Fruit fly (Drosophila melanogaster) whole organism, embryonic: Measurements from ENCODE around the gene CG32161.
A peak's percentile ranks its signal among the peaks of the same experiment; 100 is the strongest.

ENCODE experiments used
- Asciz ChIP-seq: fragments of 200-800 bp; sonication (Bioruptor generic); optimal IDR thresholded peaks from 2 replicates; lab custom pipeline; 2017; ENCODE audit warnings: missing biosample characterization, mild to moderate bottlenecking, missing genetic modification characterization, missing genetic modification reagents
- Atf-2 ChIP-seq: fragments of 200-800 bp; sonication (Bioruptor generic); optimal IDR thresholded peaks from 2 replicates; lab custom pipeline; 2016; ENCODE audit warnings: missing biosample characterization, missing genetic modification characterization
- Bteb2 ChIP-seq: fragments of 200-800 bp; sonication (Bioruptor generic); optimal IDR thresholded peaks from 2 replicates; lab custom pipeline; 2016; ENCODE audit warnings: missing biosample characterization, missing genetic modification characterization
- CG10267 ChIP-seq: fragments of 200-800 bp; sonication (Bioruptor generic); optimal IDR thresholded peaks from 2 replicates; lab custom pipeline; 2018; ENCODE audit warnings: missing biosample characterization, mild to moderate bottlenecking, missing genetic modification characterization, moderate library complexity
- CG11504 ChIP-seq: fragments of 200-800 bp; sonication (Bioruptor generic); optimal IDR thresholded peaks from 3 replicates; lab custom pipeline; 2019; ENCODE audit warnings: missing biosample characterization, mild to moderate bottlenecking, missing genetic modification characterization, moderate library complexity
- CG12155 ChIP-seq: fragments of 200-800 bp; sonication (Bioruptor generic); optimal IDR thresholded peaks from 3 replicates; lab custom pipeline; 2016; ENCODE audit warnings: missing biosample characterization, missing genetic modification characterization
- CG13775 ChIP-seq: fragments of 200-800 bp; sonication (Bioruptor generic); optimal IDR thresholded peaks from 3 replicates; lab custom pipeline; 2017; ENCODE audit warnings: missing biosample characterization, mild to moderate bottlenecking, missing genetic modification characterization
- CG14014 ChIP-seq: fragments of 200-800 bp; sonication (Bioruptor generic); IDR thresholded peaks from 2 replicates; pipeline ENCODE4 v1.3.6; 2022; ENCODE audit warnings: missing biosample characterization, missing genetic modification characterization
- CG15514 ChIP-seq: fragments of 200-800 bp; sonication (Bioruptor generic); optimal IDR thresholded peaks from 3 replicates; lab custom pipeline; 2017; ENCODE audit warnings: missing biosample characterization, missing genetic modification characterization, mild to moderate bottlenecking, moderate library complexity, missing genetic modification reagents
- CG15601 ChIP-seq: fragments of 200-800 bp; sonication (Bioruptor generic); optimal IDR thresholded peaks from 3 replicates; lab custom pipeline; 2019; ENCODE audit warnings: missing biosample characterization, mild to moderate bottlenecking, missing genetic modification characterization, moderate library complexity
- CG16813 ChIP-seq: fragments of 200-800 bp; sonication (Bioruptor generic); IDR thresholded peaks from 3 replicates; pipeline ENCODE4 v1.3.6; 2022; ENCODE audit warnings: missing biosample characterization, missing genetic modification characterization; ENCODE audit not compliant: partially characterized antibody
- CG16863 ChIP-seq: fragments of 200-800 bp; sonication (Bioruptor generic); optimal IDR thresholded peaks from 3 replicates; lab custom pipeline; 2016; ENCODE audit warnings: missing biosample characterization, missing genetic modification characterization
- CG18262 ChIP-seq: fragments of 200-800 bp; optimal IDR thresholded peaks from 3 replicates; lab custom pipeline; 2019; ENCODE audit warnings: missing biosample characterization, mild to moderate bottlenecking, missing genetic modification characterization, moderate library complexity
- CG2120 ChIP-seq: fragments of 200-800 bp; sonication (Bioruptor generic); optimal IDR thresholded peaks from 3 replicates; lab custom pipeline; 2016; ENCODE audit warnings: missing biosample characterization, missing genetic modification characterization
- CG32772 ChIP-seq: fragments of 200-800 bp; sonication (Bioruptor generic); IDR thresholded peaks from 2 replicates; pipeline ENCODE4 v1.3.6; 2022; ENCODE audit warnings: missing biosample characterization, missing genetic modification characterization
- CG3407 ChIP-seq: fragments of 200-800 bp; sonication (Bioruptor generic); optimal IDR thresholded peaks from 2 replicates; lab custom pipeline; 2018; ENCODE audit warnings: missing biosample characterization, mild to moderate bottlenecking, missing genetic modification characterization
- CG4820 ChIP-seq: fragments of 200-800 bp; sonication (Bioruptor generic); optimal IDR thresholded peaks from 3 replicates; lab custom pipeline; 2016; ENCODE audit warnings: missing biosample characterization, missing genetic modification characterization
- CG4854 ChIP-seq: fragments of 200-800 bp; sonication (Bioruptor generic); optimal IDR thresholded peaks from 2 replicates; lab custom pipeline; 2016; ENCODE audit warnings: missing biosample characterization, missing genetic modification characterization, inconsistent platforms
- CG7556 ChIP-seq: fragments of 200-800 bp; sonication (Bioruptor generic); optimal IDR thresholded peaks from 2 replicates; lab custom pipeline; 2017; ENCODE audit warnings: missing biosample characterization, mild to moderate bottlenecking, missing genetic modification characterization
- CG9437 ChIP-seq: fragments of 200-800 bp; sonication (Bioruptor generic); optimal IDR thresholded peaks from 2 replicates; lab custom pipeline; 2018; ENCODE audit warnings: missing biosample characterization, mild to moderate bottlenecking, missing genetic modification characterization
- Mad ChIP-seq: fragments of 200-800 bp; sonication (Bioruptor generic); optimal IDR thresholded peaks from 2 replicates; lab custom pipeline; 2016; ENCODE audit warnings: missing biosample characterization, missing genetic modification characterization
- Myb ChIP-seq: fragments of 200-800 bp; sonication (Bioruptor generic); optimal IDR thresholded peaks from 2 replicates; lab custom pipeline; 2016; ENCODE audit warnings: missing biosample characterization, missing genetic modification characterization
- Vsx1 ChIP-seq: fragments of 200-800 bp; sonication (Bioruptor generic); optimal IDR thresholded peaks from 2 replicates; lab custom pipeline; 2017; ENCODE audit warnings: missing biosample characterization, mild to moderate bottlenecking, missing genetic modification characterization, missing genetic modification reagents
- bcd ChIP-seq: fragments of 200-800 bp; sonication (Bioruptor generic); optimal IDR thresholded peaks from 2 replicates; lab custom pipeline; 2017; ENCODE audit warnings: missing biosample characterization, mild to moderate bottlenecking, missing genetic modification characterization
- chif ChIP-seq, 2 experiments: fragments of 200-800 bp; sonication (Bioruptor generic); optimal IDR thresholded peaks; 3 replicates each; lab custom pipeline; 2016; ENCODE audit warnings: missing biosample characterization in 2 of 2, missing genetic modification characterization in 2 of 2
- chinmo ChIP-seq: fragments of 200-800 bp; sonication (Bioruptor generic); IDR thresholded peaks from 4 replicates; pipeline ENCODE4 v1.3.6; 2022; ENCODE audit warnings: missing biosample characterization, missing genetic modification characterization; ENCODE audit not compliant: partially characterized antibody
- dm ChIP-seq: fragments of 200-800 bp; sonication (Bioruptor generic); optimal IDR thresholded peaks from 3 replicates; lab custom pipeline; 2016; ENCODE audit warnings: missing biosample characterization, missing genetic modification characterization
- ewg ChIP-seq: fragments of 200-800 bp; sonication (Bioruptor generic); optimal IDR thresholded peaks from 3 replicates; lab custom pipeline; 2017; ENCODE audit warnings: mild to moderate bottlenecking, missing biosample characterization, missing genetic modification reagents, missing genetic modification characterization
- exex ChIP-seq: fragments of 200-800 bp; sonication (Bioruptor generic); optimal IDR thresholded peaks from 4 replicates; lab custom pipeline; 2018; ENCODE audit warnings: missing biosample characterization, mild to moderate bottlenecking, missing genetic modification characterization, moderate library complexity
- grau ChIP-seq: fragments of 200-800 bp; optimal IDR thresholded peaks from 3 replicates; lab custom pipeline; 2019; ENCODE audit warnings: missing biosample characterization, mild to moderate bottlenecking, missing genetic modification characterization, moderate library complexity
- grn ChIP-seq: fragments of 200-800 bp; sonication (Bioruptor generic); optimal IDR thresholded peaks from 3 replicates; lab custom pipeline; 2017; ENCODE audit warnings: missing biosample characterization, missing genetic modification characterization
- knrl ChIP-seq: fragments of 200-800 bp; sonication (Bioruptor generic); IDR thresholded peaks from 3 replicates; pipeline ENCODE4 v1.3.6; 2022; ENCODE audit warnings: missing biosample characterization, missing genetic modification characterization; ENCODE audit not compliant: partially characterized antibody
- lilli ChIP-seq: fragments of 200-800 bp; sonication (Bioruptor generic); optimal IDR thresholded peaks from 3 replicates; lab custom pipeline; 2016; ENCODE audit warnings: missing biosample characterization, missing genetic modification characterization
- nom ChIP-seq: fragments of 200-800 bp; sonication (Bioruptor generic); optimal IDR thresholded peaks from 2 replicates; lab custom pipeline; 2017; ENCODE audit warnings: missing biosample characterization, missing genetic modification characterization, mild to moderate bottlenecking, moderate library complexity, missing genetic modification reagents
- prd ChIP-seq, 3 experiments: fragments of >200 bp in 2 of 3; fragments of 200-800 bp in 1 of 3; sonication (Bioruptor generic) in 1 of 3; optimal IDR thresholded peaks in 2 of 3; IDR thresholded peaks in 1 of 3; 2 replicates in 2 of 3; 3 replicates in 1 of 3; pipeline versions ENCODE4 v1.3.6 to Lab custom; 2017 to 2022; ENCODE audit warnings: missing biosample characterization in 1 of 3, missing genetic modification characterization in 1 of 3
- ranshi ChIP-seq: fragments of 200-800 bp; sonication (Bioruptor generic); IDR thresholded peaks from 2 replicates; pipeline ENCODE4 v1.3.6; 2022; ENCODE audit warnings: missing biosample characterization, missing genetic modification characterization
- sc ChIP-seq, 3 experiments: fragments of >200 bp in 2 of 3; fragments of 200-800 bp in 1 of 3; sonication (Bioruptor generic) in 1 of 3; optimal IDR thresholded peaks; 2 replicates in 2 of 3; 3 replicates in 1 of 3; lab custom pipeline; 2017; ENCODE audit warnings: mild to moderate bottlenecking in 1 of 3, missing biosample characterization in 1 of 3, missing genetic modification characterization in 1 of 3, missing genetic modification reagents in 1 of 3
- sd ChIP-seq: fragments of 200-800 bp; sonication (Bioruptor generic); optimal IDR thresholded peaks from 3 replicates; lab custom pipeline; 2018; ENCODE audit warnings: missing biosample characterization, mild to moderate bottlenecking, missing genetic modification characterization, moderate library complexity
- shn ChIP-seq: fragments of 200-800 bp; sonication (Bioruptor generic); optimal IDR thresholded peaks from 3 replicates; lab custom pipeline; 2016; ENCODE audit warnings: missing biosample characterization, missing genetic modification characterization
- sna ChIP-seq: fragments of 200-800 bp; sonication (Bioruptor generic); IDR thresholded peaks from 2 replicates; pipeline ENCODE4 v1.3.6; 2022; ENCODE audit warnings: missing biosample characterization, missing genetic modification characterization; ENCODE audit not compliant: partially characterized antibody
- so ChIP-seq: fragments of 200-800 bp; sonication (Bioruptor generic); IDR thresholded peaks from 3 replicates; pipeline ENCODE4 v1.3.6; 2022; ENCODE audit warnings: missing biosample characterization, missing genetic modification characterization
- ssp ChIP-seq: fragments of 200-800 bp; sonication (Bioruptor generic); IDR thresholded peaks from 2 replicates; pipeline ENCODE4 v1.3.6; 2022; ENCODE audit warnings: missing biosample characterization, missing genetic modification characterization
- stc ChIP-seq: fragments of 200-800 bp; sonication (Bioruptor generic); IDR thresholded peaks from 2 replicates; pipeline ENCODE4 v1.3.6; 2022; ENCODE audit warnings: missing biosample characterization, missing genetic modification characterization
- tio ChIP-seq: fragments of 200-800 bp; sonication (Bioruptor generic); optimal IDR thresholded peaks from 2 replicates; lab custom pipeline; 2017; ENCODE audit warnings: missing biosample characterization, missing genetic modification characterization, inconsistent platforms
- zen ChIP-seq: fragments of 200-800 bp; sonication (Bioruptor generic); optimal IDR thresholded peaks from 3 replicates; lab custom pipeline; 2018; ENCODE audit warnings: missing biosample characterization, mild to moderate bottlenecking, missing genetic modification characterization, moderate library complexity

CG32161 gene

DNA sequence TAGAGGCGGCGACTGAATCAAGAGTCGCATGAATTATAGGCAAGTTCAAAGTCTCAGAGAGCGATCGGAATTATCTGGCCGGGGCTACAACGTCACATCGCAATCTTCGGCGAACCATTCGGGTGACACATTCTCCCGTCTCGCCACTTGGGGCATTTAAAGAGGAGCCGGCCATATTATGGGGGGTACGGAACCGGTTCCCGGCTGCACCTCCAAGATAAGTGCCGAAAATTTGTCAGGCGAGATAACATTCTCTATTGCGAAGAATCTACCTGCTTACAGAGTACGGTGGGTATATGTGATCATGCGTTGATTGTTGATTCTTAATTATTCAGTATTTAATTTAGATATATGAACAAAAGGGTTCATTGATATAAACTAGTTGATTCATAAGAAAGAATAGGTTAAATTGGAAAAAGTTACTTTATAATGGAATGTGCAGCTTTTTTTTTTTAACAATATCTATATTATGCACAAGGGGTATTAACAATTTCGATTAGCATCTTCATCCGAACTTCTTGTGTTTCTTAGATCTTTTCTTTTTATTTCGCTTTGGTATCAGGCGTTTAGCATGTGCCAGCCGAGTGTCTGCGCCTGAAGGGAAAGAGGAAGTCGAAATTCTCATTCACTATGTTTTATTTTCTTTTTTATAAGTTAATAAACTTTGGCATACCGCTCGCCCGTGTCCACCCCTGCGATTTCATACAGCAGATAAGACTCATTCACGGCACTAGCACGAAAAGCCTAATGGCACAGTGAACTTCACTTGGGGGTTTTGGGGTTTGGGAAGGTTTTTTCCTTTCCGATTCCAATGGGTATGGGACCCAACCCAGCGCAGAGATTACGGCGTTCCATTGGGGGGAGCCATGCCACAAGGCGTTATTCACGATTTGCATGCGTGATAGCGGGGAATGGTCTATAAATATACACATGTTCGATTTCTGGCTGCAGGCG, 44.3 kb upstream of the CG32161 start (continued):
- TF ChIP-seq CG3407: no peak
- TF ChIP-seq nom: peak; percentile 87
- TF ChIP-seq CG7556: peak; percentile 61
- peak; percentile 9; the same call in 1 of the 2 replicates for TF ChIP-seq ranshi (GFP tag; lab: Robert Waterston, UW)
- no peak for TF ChIP-seq knrl (GFP tag; lab: Robert Waterston, UW)
- TF ChIP-seq CG9437: peak; percentile 48
- peak; percentile 83 for TF ChIP-seq sd (tag; lab: Kevin White, UChicago)
- TF ChIP-seq Atf-2 (GFP tag; lab: Kevin White, UChicago): peak; percentile 20
- TF ChIP-seq ewg (GFP tag; lab: Kevin White, UChicago): peak; percentile 15
- TF ChIP-seq Mad (GFP tag; lab: Kevin White, UChicago): peak; percentile 14
- peak; percentile 71 for TF ChIP-seq lilli (GFP tag; lab: Kevin White, UChicago)
- peak; percentile 59 for TF ChIP-seq grn
- peak; percentile 50 for TF ChIP-seq CG4820 (GFP tag; lab: Kevin White, UChicago)
- no peak for TF ChIP-seq sna (GFP tag; lab: Robert Waterston, UW)
- TF ChIP-seq dm (GFP tag; lab: Kevin White, UChicago): no peak
- TF ChIP-seq Vsx1 (GFP tag; lab: Kevin White, UChicago): no peak
- no peak for TF ChIP-seq CG16813 (GFP tag; lab: Robert Waterston, UW)
- TF ChIP-seq grau (tag; lab: Kevin White, UChicago): peak; percentile 58
- TF ChIP-seq CG11504 (tag; lab: Kevin White, UChicago): peak; percentile 70
- peak; percentile 65 for TF ChIP-seq Asciz (GFP tag; lab: Kevin White, UChicago)
- TF ChIP-seq CG4854 (GFP tag; lab: Kevin White, UChicago): peak; percentile 26
- TF ChIP-seq CG32772 (GFP tag; lab: Robert Waterston, UW): 0 out of 2 replicates have a peak, but pooled peaks have one; percentile 26
- peak; percentile 62 for TF ChIP-seq CG18262 (tag; lab: Kevin White, UChicago)
- TF ChIP-seq so (GFP tag; lab: Robert Waterston, UW): peak; percentile 14; the same call in 1 of the 3 replicates
- TF ChIP-seq CG12155 (GFP tag; lab: Kevin White, UChicago): peak; percentile 48
- TF ChIP-seq exex (tag; lab: Kevin White, UChicago): peak; percentile 45
- peak; percentile 64 for TF ChIP-seq bcd (GFP tag; lab: Kevin White, UChicago)
- TF ChIP-seq tio: peak; percentile 43
- 0 out of 2 replicates have a peak, but pooled peaks have one; percentile 42 for TF ChIP-seq CG14014 (GFP tag; lab: Robert Waterston, UW)
- TF ChIP-seq CG15514: peak; percentile 81
- peak; percentile 75 for TF ChIP-seq CG2120 (GFP tag; lab: Kevin White, UChicago)
- TF ChIP-seq CG15601 (tag; lab: Kevin White, UChicago): peak; percentile 43
- TF ChIP-seq prd (optimal IDR thresholded peaks at IDR 0.05; lab: Kevin White, UChicago): no peak
- TF ChIP-seq prd (GFP tag; IDR thresholded peaks at IDR 0.05; lab: Robert Waterston, UW): peak; percentile 66
- peak; percentile 54 for TF ChIP-seq zen
- TF ChIP-seq CG10267 (tag; lab: Kevin White, UChicago): peak; percentile 67
- peak; percentile 33 for TF ChIP-seq Bteb2 (GFP tag; lab: Kevin White, UChicago)
- TF ChIP-seq CG13775: peak; percentile 61
- TF ChIP-seq chinmo: 0 out of 4 replicates have a peak, but pooled peaks have one; percentile 66
- peak; percentile 17 for TF ChIP-seq CG16863 (GFP tag; lab: Kevin White, UChicago)
- TF ChIP-seq sc (optimal IDR thresholded peaks at IDR 0.05; lab: Kevin White, UChicago): no peak
- TF ChIP-seq sc (GFP tag; optimal IDR thresholded peaks at IDR 0.05; lab: Kevin White, UChicago): peak; percentile 44
- TF ChIP-seq shn: peak; percentile 5
- TF ChIP-seq stc: peak; percentile 26; the same call in 1 of the 2 replicates
- no peak for TF ChIP-seq Myb (GFP tag; lab: Kevin White, UChicago)
- TF ChIP-seq ssp (GFP tag; lab: Robert Waterston, UW): peak; percentile 30; the same call in 1 of the 2 replicates
- TF ChIP-seq chif (GFP tag; optimal IDR thresholded peaks at IDR 0.05; lab: Kevin White, UChicago): peak in 1 of 2 experiments; percentile 42
